Fruit fly (Drosophila melanogaster) whole organism, embryonic: Measurements from ENCODE around the gene Gclm.

Experiments used
- CG11695 ChIP-seq: fragments of 200-800 bp; sonication (Bioruptor generic); IDR thresholded peaks from 3 replicates; pipeline ENCODE4 v1.3.6; 2022; ENCODE audit warnings: missing biosample characterization, missing genetic modification characterization
- CG17802 ChIP-seq: fragments of 200-800 bp; sonication (Bioruptor generic); optimal IDR thresholded peaks from 2 replicates; lab custom pipeline; 2018; ENCODE audit warnings: missing biosample characterization, mild to moderate bottlenecking, missing genetic modification characterization, moderate library complexity
- CG34376 ChIP-seq: fragments of 200-800 bp; sonication (Bioruptor generic); optimal IDR thresholded peaks from 2 replicates; lab custom pipeline; 2018; ENCODE audit warnings: missing biosample characterization, mild to moderate bottlenecking, missing genetic modification characterization
- CG8281 ChIP-seq: fragments of 200-800 bp; sonication (Bioruptor generic); optimal IDR thresholded peaks from 2 replicates; lab custom pipeline; 2018; ENCODE audit warnings: missing biosample characterization, mild to moderate bottlenecking, missing genetic modification characterization, moderate library complexity
- Poxn ChIP-seq: fragments of 200-800 bp; sonication (Bioruptor generic); IDR thresholded peaks from 2 replicates; pipeline ENCODE4 v1.3.6; 2022; ENCODE audit warnings: missing biosample characterization, missing genetic modification characterization
- Ravus ChIP-seq: fragments of 200-800 bp; sonication (Bioruptor generic); IDR thresholded peaks from 2 replicates; pipeline ENCODE4 v1.3.6; 2022; ENCODE audit warnings: missing biosample characterization, missing genetic modification characterization
- dati ChIP-seq: fragments of 200-800 bp; sonication (Bioruptor generic); IDR thresholded peaks from 2 replicates; pipeline ENCODE4 v1.3.6; 2022; ENCODE audit warnings: missing biosample characterization, missing genetic modification characterization
- gt ChIP-seq: fragments of 200-800 bp; sonication (Bioruptor generic); IDR thresholded peaks from 2 replicates; pipeline ENCODE4 v1.3.6; 2022; ENCODE audit warnings: missing biosample characterization, missing genetic modification characterization
- tll ChIP-seq, 2 experiments: fragments of 200-800 bp in 1 of 2; fragments of >200 bp in 1 of 2; sonication (Bioruptor generic) in 1 of 2; optimal IDR thresholded peaks; 2 replicates each; lab custom pipeline; 2017 to 2019; ENCODE audit warnings: missing biosample characterization in 2 of 2, missing genetic modification characterization in 2 of 2, mild to moderate bottlenecking in 1 of 2, moderate library complexity in 1 of 2

- TF ChIP-seq dati (GFP tag; lab: Robert Waterston, UW), result no peak
- TF ChIP-seq CG11695 (GFP tag; lab: Robert Waterston, UW), result no peak
- no peak for TF ChIP-seq gt (GFP tag; lab: Robert Waterston, UW)
- TF ChIP-seq tll (GFP tag; optimal IDR thresholded peaks at IDR 0.05; lab: Kevin White, UChicago), result no peak
- no peak for TF ChIP-seq CG34376 (GFP tag; lab: Kevin White, UChicago)
- no peak for TF ChIP-seq Ravus (GFP tag; lab: Robert Waterston, UW)
- TF ChIP-seq CG17802 (tag; lab: Kevin White, UChicago), result no peak
- TF ChIP-seq CG8281 (tag; lab: Kevin White, UChicago), result no peak
- no peak for TF ChIP-seq Poxn (GFP tag; lab: Robert Waterston, UW)
Measured at dm6 chr3R:22638604-22639238, 47.6 kb downstream of the Gclm start.
